Fruit fly (Drosophila melanogaster) whole organism, adult: ENCODE measurements around the gene CG1750.

ENCODE experiments used
- CG11617 ChIP-seq: fragments of 200-800 bp; sonication (Bioruptor generic); optimal IDR thresholded peaks from 2 replicates; lab custom pipeline; 2017; ENCODE audit warnings: mild to moderate bottlenecking, missing biosample characterization, missing genetic modification reagents, missing genetic modification characterization
- CG12768 ChIP-seq: fragments of 200-800 bp; sonication (Bioruptor generic); optimal IDR thresholded peaks from 2 replicates; lab custom pipeline; 2017; ENCODE audit warnings: missing biosample characterization, missing genetic modification characterization, mild to moderate bottlenecking, moderate library complexity, missing genetic modification reagents
- CG7045 ChIP-seq: fragments of 200-800 bp; sonication (Bioruptor generic); optimal IDR thresholded peaks from 2 replicates; lab custom pipeline; 2017; ENCODE audit warnings: missing biosample characterization, mild to moderate bottlenecking, missing genetic modification characterization
- CG7101 ChIP-seq: fragments of 200-800 bp; sonication (Bioruptor generic); optimal IDR thresholded peaks from 2 replicates; lab custom pipeline; 2018; ENCODE audit warnings: missing biosample characterization, mild to moderate bottlenecking, missing genetic modification characterization, moderate library complexity
- Clk ChIP-seq: fragments of 200-800 bp; sonication (Bioruptor generic); optimal IDR thresholded peaks from 2 replicates; lab custom pipeline; 2017; ENCODE audit warnings: missing biosample characterization, missing genetic modification characterization
- Hr96 ChIP-seq: fragments of 200-800 bp; sonication (Bioruptor generic); optimal IDR thresholded peaks from 2 replicates; lab custom pipeline; 2016; ENCODE audit warnings: missing biosample characterization, missing genetic modification characterization
- Mnt ChIP-seq: fragments of 200-800 bp; sonication (Bioruptor generic); optimal IDR thresholded peaks from 2 replicates; lab custom pipeline; 2016; ENCODE audit warnings: missing biosample characterization, mild to moderate bottlenecking, missing genetic modification characterization
- cic ChIP-seq: fragments of 200-800 bp; sonication (Bioruptor generic); optimal IDR thresholded peaks from 2 replicates; lab custom pipeline; 2017; ENCODE audit warnings: missing biosample characterization, mild to moderate bottlenecking, missing genetic modification characterization, moderate library complexity
- cnc ChIP-seq, 2 experiments: fragments of >200 bp; optimal IDR thresholded peaks; 2 replicates each; lab custom pipeline; 2017
- kay ChIP-seq: fragments of 200-800 bp; sonication (Bioruptor generic); peaks from one replicate; lab custom pipeline; 2016; ENCODE audit warnings: missing biosample characterization, missing genetic modification characterization, borderline replicate concordance
- ovo ChIP-seq: fragments of 200-800 bp; sonication (Bioruptor generic); optimal IDR thresholded peaks from 2 replicates; lab custom pipeline; 2016; ENCODE audit warnings: missing biosample characterization, missing genetic modification characterization
- tj ChIP-seq: fragments of 200-800 bp; sonication (Bioruptor generic); optimal IDR thresholded peaks from 3 replicates; lab custom pipeline; 2017; ENCODE audit warnings: missing biosample characterization, mild to moderate bottlenecking, missing genetic modification characterization, moderate library complexity
- toe ChIP-seq: fragments of 200-800 bp; sonication (Bioruptor generic); optimal IDR thresholded peaks from 2 replicates; lab custom pipeline; 2016; ENCODE audit warnings: missing biosample characterization, missing genetic modification characterization

DNA sequence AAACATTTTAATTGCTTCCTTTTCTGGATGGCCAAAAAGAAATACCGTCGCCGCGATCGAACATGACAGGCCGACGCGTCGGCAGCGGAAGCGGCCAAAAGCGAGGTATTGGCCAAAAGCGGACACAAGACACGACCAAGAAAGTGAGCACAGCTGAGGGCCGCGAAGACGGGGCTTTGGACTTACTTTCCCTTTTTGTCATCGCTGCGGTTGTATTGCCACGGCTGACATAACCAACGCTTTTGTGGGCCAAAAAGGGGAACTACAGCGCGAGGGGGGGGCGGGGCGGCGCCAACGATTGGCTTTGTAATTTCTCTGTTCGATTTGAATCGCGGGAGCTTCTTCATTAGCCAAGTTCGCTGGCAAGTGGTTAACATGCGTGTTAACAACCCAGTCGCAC, 8.9 kb downstream of the CG1750 start:
- TF ChIP-seq CG7101 (tag; lab: Kevin White, UChicago) (no peak), Hr96 (GFP tag; lab: Kevin White, UChicago) (no peak), Mnt (GFP tag; lab: Kevin White, UChicago) (no peak), Clk (GFP tag; lab: Kevin White, UChicago) (no peak), toe (no peak), cic (GFP tag; lab: Kevin White, UChicago) (no peak), tj (GFP tag; lab: Kevin White, UChicago) (no peak), ovo (GFP tag; lab: Kevin White, UChicago) (no peak), cnc (optimal IDR thresholded peaks at IDR 0.05; lab: Kevin White, UChicago) (no peak), kay (GFP tag; lab: Kevin White, UChicago) (no peak), CG7045 (GFP tag; lab: Kevin White, UChicago) (no peak), CG12768 (GFP tag; lab: Kevin White, UChicago) (no peak), CG11617 (GFP tag; lab: Kevin White, UChicago) (no peak)
